Worm (Caenorhabditis elegans) whole organism, L4 larva: ENCODE measurements around the gene str-99.

Experiments used
- F26F4.8 ChIP-seq: fragments of 200-800 bp; sonication (Bioruptor generic); conservative IDR thresholded peaks from 2 replicates; pipeline ENCODE4 v1.3.6; 2022; ENCODE audit warnings: missing genetic modification characterization, missing compliant biosample characterization
- F49E8.2 ChIP-seq: sonication (generic microtip); optimal IDR thresholded peaks from 2 replicates; lab custom pipeline; 2016; ENCODE audit warnings: missing compliant biosample characterization, mild to moderate bottlenecking, missing genetic modification characterization, borderline replicate concordance
- R02D3.7 ChIP-seq: fragments of 150-350 bp; sonication (generic microtip); optimal IDR thresholded peaks from 3 replicates; lab custom pipeline; 2014; ENCODE audit warnings: missing biosample characterization, missing genetic modification characterization
- T26A8.4 ChIP-seq: fragments of 200-800 bp; sonication (Bioruptor generic); IDR thresholded peaks from 2 replicates; pipeline ENCODE4 v1.3.6; 2022; ENCODE audit warnings: missing genetic modification characterization, missing compliant biosample characterization
- Y105C5A.15 ChIP-seq: fragments of 200-800 bp; sonication (Bioruptor generic); IDR thresholded peaks from 2 replicates; pipeline ENCODE4 v1.3.6; 2022; ENCODE audit warnings: missing genetic modification characterization, missing compliant biosample characterization
- Y48G9A.11 ChIP-seq: fragments of 200-800 bp; sonication (Bioruptor generic); IDR thresholded peaks from 2 replicates; pipeline ENCODE4 v1.3.6; 2022; ENCODE audit warnings: missing genetic modification reagents, missing genetic modification characterization, missing compliant biosample characterization
- Y75B8A.6 ChIP-seq: fragments of 200-800 bp; sonication (Bioruptor generic); IDR thresholded peaks from 2 replicates; pipeline ENCODE4 v1.3.6; 2022; ENCODE audit warnings: missing genetic modification reagents, missing genetic modification characterization, missing compliant biosample characterization
- ZK337.2 ChIP-seq: fragments of 200-800 bp; sonication (Bioruptor generic); IDR thresholded peaks from 2 replicates; pipeline ENCODE4 v1.3.6; 2022; ENCODE audit warnings: missing genetic modification reagents, missing genetic modification characterization, missing compliant biosample characterization
- ZK546.5 ChIP-seq, 2 experiments: sonication (generic microtip); optimal IDR thresholded peaks; 2 replicates each; lab custom pipeline; 2017; ENCODE audit warnings: missing biosample characterization in 2 of 2, missing genetic modification characterization in 2 of 2
- aha-1 ChIP-seq: fragments of 150-350 bp; peaks from one replicate; lab custom pipeline; 2014; ENCODE audit warnings: missing biosample characterization, missing genetic modification characterization
- ceh-62 ChIP-seq: sonication (generic microtip); optimal IDR thresholded peaks from 2 replicates; lab custom pipeline; 2017; ENCODE audit warnings: missing biosample characterization, missing genetic modification characterization
- cey-2 ChIP-seq: sonication (generic microtip); optimal IDR thresholded peaks from 3 replicates; lab custom pipeline; 2017; ENCODE audit warnings: missing genetic modification characterization, mild to moderate bottlenecking, missing compliant biosample characterization, antibody characterized with exemption, borderline replicate concordance; ENCODE audit not compliant: insufficient read depth
- daf-19 ChIP-seq: fragments of 200-800 bp; sonication (Bioruptor generic); conservative IDR thresholded peaks from 2 replicates; pipeline ENCODE4 v1.3.6; 2022; ENCODE audit warnings: missing genetic modification characterization, missing compliant biosample characterization
- dpl-1 ChIP-seq: fragments of 150-350 bp; optimal IDR thresholded peaks from 2 replicates; lab custom pipeline; 2014; ENCODE audit warnings: missing biosample characterization, missing genetic modification reagents, missing genetic modification characterization
- egl-43 ChIP-seq: fragments of 200-800 bp; sonication (Bioruptor generic); IDR thresholded peaks from 2 replicates; pipeline ENCODE4 v1.3.6; 2022; ENCODE audit warnings: missing genetic modification reagents, missing genetic modification characterization, missing compliant biosample characterization
- fkh-10 ChIP-seq: fragments of 150-350 bp; optimal IDR thresholded peaks from 2 replicates; lab custom pipeline; 2014; ENCODE audit warnings: missing biosample characterization, missing genetic modification reagents, missing genetic modification characterization
- fos-1 ChIP-seq: fragments of 150-350 bp; optimal IDR thresholded peaks from 2 replicates; lab custom pipeline; 2014; ENCODE audit warnings: missing biosample characterization, missing genetic modification characterization
- hif-1 ChIP-seq, 2 experiments: sonication (generic microtip); optimal IDR thresholded peaks; 2 replicates each; lab custom pipeline; 2016 to 2017; ENCODE audit warnings: missing compliant biosample characterization in 2 of 2, missing genetic modification characterization in 2 of 2, missing genetic modification reagents in 2 of 2, missing genotype in 2 of 2, mild to moderate bottlenecking in 1 of 2
- hlh-11 ChIP-seq: fragments of 200-800 bp; sonication (Bioruptor generic); optimal IDR thresholded peaks from 2 replicates; lab custom pipeline; 2018; ENCODE audit warnings: mild to moderate bottlenecking, missing genetic modification characterization, missing compliant biosample characterization
- hlh-30 ChIP-seq: sonication (generic microtip); optimal IDR thresholded peaks from 2 replicates; lab custom pipeline; 2017; ENCODE audit warnings: antibody characterized with exemption, mild to moderate bottlenecking, missing genetic modification characterization, missing compliant biosample characterization; ENCODE audit not compliant: insufficient read depth
- hmg-1.1 ChIP-seq: fragments of 200-800 bp; sonication (Bioruptor generic); IDR thresholded peaks from 2 replicates; pipeline ENCODE4 v1.3.6; 2022; ENCODE audit warnings: missing genetic modification reagents, missing genetic modification characterization, missing compliant biosample characterization
- lin-29 ChIP-seq: fragments of 200-800 bp; sonication (Bioruptor generic); IDR thresholded peaks from 2 replicates; pipeline ENCODE4 v1.3.6; 2022; ENCODE audit warnings: missing genetic modification reagents, missing genetic modification characterization, missing compliant biosample characterization
- lin-38 ChIP-seq: fragments of 200-800 bp; sonication (Bioruptor generic); IDR thresholded peaks from 2 replicates; pipeline ENCODE4 v1.3.6; 2022; ENCODE audit warnings: missing genetic modification reagents, missing genetic modification characterization, missing compliant biosample characterization
- lir-3 ChIP-seq: sonication (generic microtip); optimal IDR thresholded peaks from 2 replicates; lab custom pipeline; 2016; ENCODE audit warnings: mild to moderate bottlenecking, missing genetic modification characterization, missing compliant biosample characterization
- lsy-2 ChIP-seq, 2 experiments: fragments of 150-350 bp in 1 of 2; sonication (generic microtip) in 1 of 2; optimal IDR thresholded peaks; 2 replicates each; lab custom pipeline; 2014 to 2017; ENCODE audit warnings: missing biosample characterization in 2 of 2, missing genetic modification characterization in 2 of 2
- madf-9 ChIP-seq: fragments of 200-800 bp; sonication (Bioruptor generic); conservative IDR thresholded peaks from 2 replicates; pipeline ENCODE4 v1.3.6; 2022; ENCODE audit warnings: missing genetic modification reagents, missing genetic modification characterization, missing compliant biosample characterization
- mep-1 ChIP-seq: fragments of 150-350 bp; sonication (generic microtip); optimal IDR thresholded peaks from 3 replicates; lab custom pipeline; 2014; ENCODE audit warnings: missing biosample characterization, missing genetic modification characterization
- nhr-25 ChIP-seq: sonication (generic microtip); optimal IDR thresholded peaks from 2 replicates; lab custom pipeline; 2017; ENCODE audit warnings: missing genetic modification characterization, mild to moderate bottlenecking, missing compliant biosample characterization, antibody characterized with exemption, moderate library complexity, borderline replicate concordance; ENCODE audit not compliant: insufficient read depth
- nhr-28 ChIP-seq: fragments of 150-350 bp; optimal IDR thresholded peaks from 2 replicates; lab custom pipeline; 2014; ENCODE audit warnings: missing biosample characterization, missing genetic modification characterization
- nhr-41 ChIP-seq: fragments of 200-800 bp; sonication (Bioruptor generic); IDR thresholded peaks from 2 replicates; pipeline ENCODE4 v1.3.6; 2022; ENCODE audit warnings: missing genetic modification reagents, missing genetic modification characterization, missing compliant biosample characterization
- nhr-42 ChIP-seq: fragments of 200-800 bp; sonication (Bioruptor generic); IDR thresholded peaks from 2 replicates; pipeline ENCODE4 v1.3.6; 2022; ENCODE audit warnings: missing genetic modification characterization, missing compliant biosample characterization
- pha-4 ChIP-seq, 2 experiments: fragments of 150-350 bp in 1 of 2; fragments of 200-800 bp in 1 of 2; sonication (Bioruptor generic) in 1 of 2; IDR thresholded peaks in 1 of 2; optimal IDR thresholded peaks in 1 of 2; 2 replicates each; pipeline versions ENCODE4 v1.3.6 to Lab custom; 2014 to 2022; ENCODE audit warnings: missing genetic modification characterization in 2 of 2, missing genetic modification reagents in 2 of 2, missing biosample characterization in 1 of 2, missing compliant biosample characterization in 1 of 2
- rbr-2 ChIP-seq: sonication (generic microtip); optimal IDR thresholded peaks from 2 replicates; lab custom pipeline; 2016; ENCODE audit warnings: missing genotype, missing genetic modification characterization, missing compliant biosample characterization
- saeg-2 ChIP-seq: fragments of 200-800 bp; sonication (Bioruptor generic); IDR thresholded peaks from 2 replicates; pipeline ENCODE4 v1.3.6; 2022; ENCODE audit warnings: missing genetic modification reagents, missing genetic modification characterization, missing compliant biosample characterization
- sdz-12 ChIP-seq: fragments of 200-800 bp; sonication (Bioruptor generic); optimal IDR thresholded peaks from 2 replicates; lab custom pipeline; 2018; ENCODE audit warnings: mild to moderate bottlenecking, missing genetic modification characterization, missing compliant biosample characterization
- snpc-4 ChIP-seq: fragments of 150-350 bp; optimal IDR thresholded peaks from 2 replicates; lab custom pipeline; 2014; ENCODE audit warnings: missing biosample characterization, missing genetic modification characterization
- spr-1 ChIP-seq: sonication (generic microtip); optimal IDR thresholded peaks from 2 replicates; lab custom pipeline; 2016; ENCODE audit warnings: mild to moderate bottlenecking, missing genetic modification characterization, missing compliant biosample characterization
- unc-62 ChIP-seq, 3 experiments: fragments of 150-350 bp in 1 of 3; sonication (generic microtip); optimal IDR thresholded peaks in 2 of 3; peaks in 1 of 3; 1 replicate in 1 of 3; 2 replicates in 2 of 3; lab custom pipeline; 2014 to 2017; ENCODE audit warnings: missing biosample characterization in 3 of 3, missing genetic modification characterization in 3 of 3, missing genetic modification reagents in 3 of 3, missing genotype in 1 of 3
- vab-7 ChIP-seq: fragments of 200-800 bp; sonication (Bioruptor generic); IDR thresholded peaks from 2 replicates; pipeline ENCODE4 v1.3.6; 2022; ENCODE audit warnings: missing genetic modification reagents, missing genetic modification characterization, missing compliant biosample characterization
- zag-1 ChIP-seq: fragments of 150-350 bp; optimal IDR thresholded peaks from 2 replicates; lab custom pipeline; 2014; ENCODE audit warnings: missing biosample characterization, missing genetic modification characterization
- zip-11 ChIP-seq: fragments of 200-800 bp; sonication (Bioruptor generic); IDR thresholded peaks from 2 replicates; pipeline ENCODE4 v1.3.6; 2022; ENCODE audit warnings: missing genetic modification characterization, missing compliant biosample characterization
- zip-2 ChIP-seq: fragments of 150-350 bp; optimal IDR thresholded peaks from 2 replicates; lab custom pipeline; 2014; ENCODE audit warnings: missing biosample characterization, missing genetic modification characterization
- ztf-11 ChIP-seq: fragments of 150-350 bp; optimal IDR thresholded peaks from 2 replicates; lab custom pipeline; 2014; ENCODE audit warnings: missing biosample characterization, missing genetic modification characterization

str-99 gene

ce11 chrV:16174109-16174508 is 15.8 kb upstream of the str-99 start:
- TF ChIP-seq aha-1 (tag; lab: Kevin White, UChicago) (no peak), ZK546.5 (tag; optimal IDR thresholded peaks at IDR 0.05; lab: Kevin White, UChicago) (no peak), ztf-11 (no peak), hif-1 (tag; optimal IDR thresholded peaks at IDR 0.05; lab: Kevin White, UChicago) (no peak), saeg-2 (GFP tag; lab: Robert Waterston, UW) (no peak), dpl-1 (no peak), Y48G9A.11 (GFP tag; lab: Robert Waterston, UW) (no peak), snpc-4 (no peak)
- TF ChIP-seq, all 104 proteins: peak for 0

ce11 chrV:16171721-16172120 is 13.4 kb upstream of the str-99 start, which contains the start of gene K05D4.9:
Gene K05D4.9 (minus strand): TSS chrV:16171821.
- TF ChIP-seq unc-62 (GFP tag; optimal IDR thresholded peaks at IDR 0.05 in 1 of 2; lab: Kevin White, UChicago) (peak in 1 of 2 experiments; percentile 41), unc-62 (tag; optimal IDR thresholded peaks at IDR 0.05; lab: Kevin White, UChicago) (no peak), ZK337.2 (no peak)

- TF ChIP-seq hlh-30 = no peak
- TF ChIP-seq nhr-42 = no peak
- no peak for TF ChIP-seq lir-3 (tag; lab: Kevin White, UChicago)
- no peak for TF ChIP-seq F49E8.2 (tag; lab: Kevin White, UChicago)
- TF ChIP-seq hlh-11 (tag; lab: Kevin White, UChicago) = no peak
- TF ChIP-seq F26F4.8 = no peak
- no peak for TF ChIP-seq cey-2 (tag; lab: Kevin White, UChicago)
- TF ChIP-seq pha-4 (GFP tag; IDR thresholded peaks at IDR 0.05; lab: Robert Waterston, UW) = no peak
- TF ChIP-seq pha-4 (tag; optimal IDR thresholded peaks at IDR 0.05; lab: Kevin White, UChicago) = no peak
- no peak for TF ChIP-seq ceh-62
- TF ChIP-seq Y75B8A.6 = no peak
- no peak for TF ChIP-seq zag-1 (tag; lab: Kevin White, UChicago)
- TF ChIP-seq rbr-2 (tag; lab: Kevin White, UChicago) = no peak
- no peak for TF ChIP-seq zip-11 (GFP tag; lab: Robert Waterston, UW)
- TF ChIP-seq T26A8.4 (GFP tag; lab: Robert Waterston, UW) = no peak
- TF ChIP-seq sdz-12 (GFP tag; lab: Kevin White, UChicago) = no peak
- TF ChIP-seq fos-1 (tag; lab: Kevin White, UChicago) = no peak
These were observed 10.7 kb upstream of the str-99 start, which contains the start of gene str-111 for ce11 chrV:16169026-16169425. Gene str-111 (minus strand): TSS chrV:16169126.

ce11 chrV:16165936-16166335 is 7.6 kb upstream of the str-99 start, which contains the start of gene str-108:
Gene str-108 (plus strand): TSS chrV:16166236.
- TF ChIP-seq egl-43 (GFP tag; lab: Robert Waterston, UW) (no peak), spr-1 (tag; lab: Kevin White, UChicago) (no peak), lin-38 (no peak), ZK337.2 (no peak), R02D3.7 (no peak), lsy-2 (tag; optimal IDR thresholded peaks at IDR 0.05; lab: Kevin White, UChicago) (no peak), ztf-11 (no peak), mep-1 (tag; lab: Kevin White, UChicago) (no peak), hmg-1.1 (GFP tag; lab: Robert Waterston, UW) (no peak)

ce11 chrV:16163719-16164118 is 5.4 kb upstream of the str-99 start, which contains the start of gene F10A3.12:
Gene F10A3.12 (plus strand): TSS chrV:16164019.
- TF ChIP-seq nhr-25 (no peak), daf-19 (no peak), vab-7 (no peak), cey-2 (tag; lab: Kevin White, UChicago) (no peak), lir-3 (tag; lab: Kevin White, UChicago) (no peak), lin-29 (GFP tag; lab: Robert Waterston, UW) (no peak), madf-9 (no peak), lin-38 (no peak), fkh-10 (GFP tag; lab: Kevin White, UChicago) (no peak), nhr-41 (GFP tag; lab: Robert Waterston, UW) (no peak), Y105C5A.15 (GFP tag; lab: Robert Waterston, UW) (no peak), nhr-28 (tag; lab: Kevin White, UChicago) (no peak), fos-1 (tag; lab: Kevin White, UChicago) (no peak), zip-2 (no peak)
